Worm (Caenorhabditis elegans) whole organism, L4/young adult: Measurements from ENCODE around the gene R03H10.1.
"Not testable (repeated sequence)": the region's sequence is repeated elsewhere in the genome, so short reads cannot be mapped to it uniquely, and the experiment has no call there.

Experiments
- W03F9.2 ChIP-seq: fragments of 150-350 bp; optimal IDR thresholded peaks from 2 replicates; lab custom pipeline; 2014; ENCODE audit warnings: missing biosample characterization, missing genetic modification characterization
- dao-5 ChIP-seq: sonication (generic microtip); optimal IDR thresholded peaks from 2 replicates; lab custom pipeline; 2016; ENCODE audit warnings: missing genotype, missing genetic modification characterization, moderate library complexity, missing compliant biosample characterization
- him-1 ChIP-seq: sonication (generic microtip); optimal IDR thresholded peaks from 2 replicates; lab custom pipeline; 2016; ENCODE audit warnings: missing genotype, missing genetic modification reagents, missing genetic modification characterization, missing compliant biosample characterization

Gene R03H10.1

DNA sequence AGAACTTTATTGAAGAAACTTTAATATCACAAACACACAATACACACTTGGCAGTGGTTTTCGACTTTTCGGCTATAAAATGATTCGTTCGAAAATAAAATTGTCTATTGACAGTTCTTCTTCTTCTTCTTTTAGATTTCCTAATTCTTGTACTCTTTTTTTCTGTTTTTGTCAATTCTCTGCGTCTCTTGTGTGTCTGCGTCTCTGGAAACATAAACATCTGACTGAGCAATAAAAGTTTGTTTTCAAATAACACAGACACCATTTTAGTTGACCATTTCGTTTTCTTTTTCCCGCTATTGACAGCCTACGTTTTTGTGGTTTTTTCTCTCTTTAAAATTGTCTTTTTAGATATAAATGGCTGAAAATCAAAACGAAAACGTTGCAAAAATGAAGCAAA, at the start of gene R03H10.1:
Gene R03H10.1 (plus strand): TSS at position 352 of the 400 bp plus-strand sequence.
- TF ChIP-seq dao-5 (tag; lab: Kevin White, UChicago) (no peak), W03F9.2 (tag; lab: Kevin White, UChicago) (no peak), him-1 (no peak)

DNA sequence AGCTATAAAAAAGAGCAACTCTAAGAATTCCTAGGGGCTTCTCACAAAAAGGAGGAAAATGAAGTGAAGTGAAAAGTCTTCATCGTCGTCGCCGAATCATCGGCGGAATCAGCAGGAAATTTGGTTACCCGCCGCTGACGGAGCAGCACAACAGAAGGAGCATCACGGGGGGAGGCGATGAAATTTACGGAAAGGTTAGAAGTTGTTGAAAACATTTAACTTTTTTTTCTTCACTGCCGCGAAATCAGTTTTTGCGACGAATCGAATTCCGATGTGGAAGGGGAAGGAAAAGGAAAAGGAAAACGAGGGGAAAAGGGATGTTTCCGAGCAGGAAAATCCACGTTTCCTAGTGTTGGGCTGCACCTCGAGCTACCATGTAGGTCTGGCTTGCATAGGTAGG, 46.7 kb upstream of the R03H10.1 start:
- TF ChIP-seq W03F9.2 (tag; lab: Kevin White, UChicago) (no peak), him-1 (no peak), dao-5 (tag; lab: Kevin White, UChicago) (no peak)

DNA sequence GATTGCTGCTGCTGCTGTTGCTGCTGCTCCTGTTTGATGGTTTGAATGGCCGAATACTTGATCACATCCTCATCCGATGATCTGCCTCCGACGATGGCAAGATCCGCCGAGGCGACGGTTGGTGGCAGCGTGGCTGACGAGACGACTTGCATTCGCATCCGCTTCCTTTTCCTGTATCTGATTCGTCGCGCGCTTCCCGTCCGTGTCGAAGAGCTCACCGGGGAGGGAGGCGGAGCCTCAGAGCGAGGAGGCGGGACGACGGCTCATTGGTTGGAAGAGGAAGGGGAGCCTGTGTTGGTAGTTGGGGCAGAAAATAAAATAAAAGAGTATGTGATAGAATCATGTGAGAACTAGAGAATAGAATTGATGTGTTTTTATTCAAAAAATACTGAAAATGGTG, 45.4 kb upstream of the R03H10.1 start:
- TF ChIP-seq him-1: no peak
- TF ChIP-seq dao-5 (tag; lab: Kevin White, UChicago): no peak
- no peak for TF ChIP-seq W03F9.2 (tag; lab: Kevin White, UChicago)

DNA sequence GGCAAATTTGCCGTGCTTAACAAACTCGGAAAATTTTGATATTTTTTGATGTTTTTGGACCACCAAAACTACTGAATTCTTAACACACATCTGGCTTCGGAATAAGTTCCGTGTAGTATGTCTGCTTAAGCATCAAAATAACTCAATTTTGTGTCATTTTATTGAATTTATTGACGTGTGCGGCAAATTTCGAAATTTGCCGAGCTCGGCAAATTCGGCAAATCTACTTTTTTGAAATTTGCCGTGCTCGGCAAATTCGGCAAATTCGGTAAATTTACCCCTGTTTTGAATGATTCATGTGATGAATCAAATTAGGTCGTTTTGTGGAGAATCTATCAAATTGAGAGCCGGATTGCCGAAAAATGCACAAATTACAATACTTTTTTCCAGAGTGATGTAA, 44.8 kb upstream of the R03H10.1 start, which contains the start of gene ast-1:
Gene ast-1 (minus strand): TSS at position 101 of the 400 bp plus-strand sequence.
- not testable (repeated sequence) for TF ChIP-seq dao-5 (tag; lab: Kevin White, UChicago); him-1; W03F9.2 (tag; lab: Kevin White, UChicago)

- TF ChIP-seq W03F9.2 (tag; lab: Kevin White, UChicago) (no peak), dao-5 (tag; lab: Kevin White, UChicago) (no peak), him-1 (no peak)
These were observed 34.0 kb upstream of the R03H10.1 start, which contains the start of gene F56D3.1 for ce11 chrII:4146039-4146438. TSS of gene F56D3.1 (plus strand) at chrII:4146339.

DNA sequence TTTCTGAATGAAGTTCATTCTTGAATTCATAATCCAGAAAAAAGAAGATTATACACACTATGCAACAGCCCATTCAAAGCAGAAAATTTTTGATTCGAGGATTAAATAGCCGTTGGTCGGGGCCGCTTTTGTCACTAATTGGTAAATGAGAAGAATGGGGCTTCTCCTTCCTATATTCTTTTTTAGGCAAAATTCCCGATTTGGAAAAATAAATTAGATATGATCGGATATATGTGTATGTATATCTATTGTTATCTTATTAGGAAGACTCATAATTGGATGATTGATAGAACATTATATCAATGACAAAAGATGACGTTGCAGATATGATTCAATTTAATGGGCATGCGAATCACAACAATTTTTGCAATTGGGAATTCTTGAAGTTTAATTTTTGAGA, 29.8 kb upstream of the R03H10.1 start:
- no peak for TF ChIP-seq dao-5 (tag; lab: Kevin White, UChicago)
- TF ChIP-seq him-1: no peak
- TF ChIP-seq W03F9.2 (tag; lab: Kevin White, UChicago): no peak

DNA sequence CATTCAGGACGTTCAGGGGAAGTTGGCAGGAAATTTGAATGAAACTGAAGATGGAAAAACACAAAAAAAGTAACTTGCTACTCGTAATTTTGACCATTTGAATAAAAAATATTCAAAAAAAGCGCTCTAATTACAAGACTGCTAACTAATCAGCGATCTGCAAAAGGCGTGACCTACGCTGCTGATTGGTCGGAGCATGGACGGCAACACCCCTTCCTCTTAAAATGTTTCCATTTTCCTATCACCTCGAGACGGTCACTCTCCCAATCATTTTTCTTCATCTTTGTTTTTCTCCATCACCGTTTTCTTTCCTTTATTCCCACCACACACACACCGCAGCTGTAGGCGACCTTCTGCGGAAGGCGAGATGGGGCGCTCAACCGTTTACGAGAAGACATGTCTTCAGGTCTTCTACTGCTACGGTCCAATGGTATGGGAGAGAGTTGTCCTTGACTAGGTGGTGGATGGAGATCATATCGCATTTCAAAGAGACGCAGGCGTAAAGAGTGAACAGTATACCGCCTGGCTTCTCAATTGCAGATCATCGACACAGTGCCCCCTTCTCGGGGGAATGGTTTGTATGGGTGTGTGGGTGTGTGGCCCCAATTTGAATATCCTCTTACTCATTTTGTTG, 28.4 kb upstream of the R03H10.1 start:
- TF ChIP-seq dao-5 (tag; lab: Kevin White, UChicago): no peak
- TF ChIP-seq him-1: no peak
- no peak for TF ChIP-seq W03F9.2 (tag; lab: Kevin White, UChicago)

- TF ChIP-seq him-1 (no peak), W03F9.2 (tag; lab: Kevin White, UChicago) (no peak), dao-5 (tag; lab: Kevin White, UChicago) (no peak)
These were observed 27.2 kb upstream of the R03H10.1 start for ce11 chrII:4152864-4153263.

ce11 chrII:4155112-4155823, 24.8 kb upstream of the R03H10.1 start, which contains the start of gene R03H10.2:
TSS of gene R03H10.2 (plus strand) at chrII:4155773.
- TF ChIP-seq W03F9.2 (tag; lab: Kevin White, UChicago) (no peak), him-1 (no peak), dao-5 (tag; lab: Kevin White, UChicago) (no peak)

- TF ChIP-seq him-1 (no peak), dao-5 (tag; lab: Kevin White, UChicago) (no peak), W03F9.2 (tag; lab: Kevin White, UChicago) (no peak)
These were observed 22.2 kb upstream of the R03H10.1 start for ce11 chrII:4157817-4158216.

- TF ChIP-seq dao-5 (tag; lab: Kevin White, UChicago): no peak
- TF ChIP-seq him-1: no peak
- TF ChIP-seq W03F9.2 (tag; lab: Kevin White, UChicago): no peak
These were observed 20.5 kb upstream of the R03H10.1 start for ce11 chrII:4159570-4159969.

- TF ChIP-seq dao-5 (tag; lab: Kevin White, UChicago) (no peak), W03F9.2 (tag; lab: Kevin White, UChicago) (no peak), him-1 (no peak)
These were observed 12.2 kb upstream of the R03H10.1 start for ce11 chrII:4167833-4168232.

ce11 chrII:4168404-4168803, 11.6 kb upstream of the R03H10.1 start, which contains the start of gene R03H10.4:
TSS of gene R03H10.4 (minus strand) at chrII:4168504.
- not testable (repeated sequence) for TF ChIP-seq dao-5 (tag; lab: Kevin White, UChicago); W03F9.2 (tag; lab: Kevin White, UChicago); him-1

DNA sequence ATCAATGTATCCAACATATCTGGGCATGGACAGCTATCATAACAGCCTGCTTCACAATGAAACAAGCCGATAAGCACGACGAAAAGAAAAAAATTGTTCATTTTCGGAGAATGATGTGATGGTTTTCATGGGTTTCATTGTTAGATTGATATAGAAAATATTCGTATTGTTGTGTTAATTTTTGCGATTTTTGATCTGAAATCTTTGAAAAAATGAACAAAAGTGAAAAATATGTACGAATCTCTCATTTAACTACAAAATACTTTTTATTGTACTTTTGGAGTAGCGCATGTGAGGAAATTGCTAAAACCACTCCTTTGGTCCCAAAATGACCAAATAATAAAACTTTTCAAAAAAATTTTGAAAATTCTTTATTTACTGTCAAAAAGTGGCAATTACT, 9.5 kb upstream of the R03H10.1 start, which contains the start of gene R03H10.5:
Gene R03H10.5 (minus strand): TSS at position 101 of the 400 bp plus-strand sequence.
- no peak for TF ChIP-seq W03F9.2 (tag; lab: Kevin White, UChicago)
- no peak for TF ChIP-seq him-1
- no peak for TF ChIP-seq dao-5 (tag; lab: Kevin White, UChicago)
